Fruit fly (Drosophila melanogaster): ENCODE data around the gene CG9902.

CG9902 gene

DNA sequence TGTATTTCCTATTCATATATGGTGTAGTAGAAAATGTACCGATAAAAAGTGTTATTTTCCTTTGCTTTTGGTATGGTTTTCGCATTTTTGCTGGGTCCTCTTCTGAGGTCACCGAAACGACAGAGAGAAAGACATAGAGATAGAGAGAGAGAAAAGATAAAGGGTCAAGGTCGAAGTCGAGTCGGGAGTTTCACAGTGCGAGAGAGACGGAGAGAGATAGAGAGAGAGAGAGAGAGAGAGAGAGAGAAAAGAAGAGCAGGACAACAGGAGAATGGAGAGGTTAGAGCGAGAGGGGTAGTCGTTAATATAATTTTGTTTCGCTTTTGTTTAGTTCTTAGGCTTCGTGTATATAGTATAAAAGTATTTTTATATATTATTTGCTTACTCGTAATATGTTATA lies 14.9 kb upstream of the CG9902 start:
- TF ChIP-seq noc (tag; optimal IDR thresholded peaks at IDR 0.05), result no peak

DNA sequence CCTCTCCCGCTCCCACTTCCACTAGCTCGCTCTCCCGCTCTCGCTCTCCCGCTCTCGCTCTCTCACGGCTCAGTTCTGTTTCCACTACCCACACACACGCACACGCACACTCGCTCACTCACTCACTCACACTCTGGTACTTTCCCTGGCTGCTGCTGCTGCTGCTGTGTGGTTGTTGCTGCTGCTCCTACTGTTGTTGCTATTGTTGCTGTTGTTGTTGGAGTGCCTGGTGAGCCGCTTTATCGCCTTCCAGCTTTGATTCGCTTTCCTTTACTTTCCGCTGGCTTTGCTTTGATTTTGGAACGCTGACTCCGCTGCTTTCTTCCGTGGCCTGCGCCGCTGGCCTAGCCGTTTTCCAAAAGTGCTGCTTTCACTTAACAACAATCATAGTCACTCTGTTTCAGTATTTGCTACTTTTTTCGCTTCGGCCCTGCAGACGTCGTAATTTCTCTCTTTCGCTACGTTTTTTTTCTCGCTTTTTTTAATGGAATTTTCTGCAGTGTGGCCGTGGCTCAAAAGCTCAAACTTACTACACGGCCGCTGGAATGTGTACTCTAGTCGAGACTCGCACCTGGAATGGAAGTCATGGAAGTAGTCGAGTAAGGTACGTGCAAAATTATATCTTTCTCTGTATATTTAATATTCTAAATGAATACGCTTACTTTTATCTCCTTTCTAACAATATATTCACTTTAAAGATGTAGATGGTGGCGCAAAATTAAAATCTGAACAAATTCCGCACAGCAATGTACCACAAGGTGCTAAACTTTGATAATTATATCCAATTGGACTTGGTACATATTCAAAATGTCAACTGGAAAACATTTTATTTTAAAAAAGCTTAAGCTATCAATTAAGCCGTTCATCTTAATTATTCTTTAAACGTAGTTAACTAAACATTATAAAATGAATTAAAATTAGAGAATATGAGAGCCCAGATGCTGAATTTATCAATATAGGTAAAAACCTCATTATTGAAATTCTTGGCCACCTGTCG lies 12.5 kb upstream of the CG9902 start, which contains the start of gene Pp2B-14D:
Gene Pp2B-14D, minus strand, starts transcription at position 503 of the 997 bp plus-strand sequence.
- TF ChIP-seq noc (tag; optimal IDR thresholded peaks at IDR 0.05), result peak; percentile 44

DNA sequence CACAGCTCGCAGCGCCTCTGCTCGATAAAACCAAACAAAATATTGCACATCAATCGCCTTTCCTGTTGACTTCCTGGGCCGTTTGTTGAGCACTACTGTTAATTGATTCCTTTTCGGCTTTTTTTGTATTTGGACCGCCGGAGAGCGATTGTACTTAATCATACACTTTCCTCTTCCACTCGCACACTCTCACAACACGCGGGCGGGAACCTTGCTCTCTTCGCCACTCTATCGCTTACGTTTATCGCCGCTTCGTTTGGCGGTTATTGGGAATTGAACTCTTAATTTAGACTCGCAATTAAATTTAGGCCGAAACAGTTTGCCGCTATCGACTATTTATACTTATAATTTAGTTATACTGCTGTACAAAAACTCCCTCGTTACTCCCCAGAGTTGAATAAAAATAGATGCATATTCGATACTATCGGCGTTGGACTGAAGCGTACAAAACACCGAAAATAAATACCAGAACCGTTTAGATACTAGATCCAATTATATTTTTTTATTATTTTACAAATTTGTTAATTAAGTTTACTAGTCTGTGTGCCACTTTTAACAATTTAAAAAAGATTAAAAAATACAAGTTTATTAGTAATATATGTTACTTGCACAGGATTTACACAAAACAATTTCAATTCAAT lies 6.3 kb upstream of the CG9902 start, which contains the start of gene Arp2:
Gene Arp2, minus strand, starts transcription at position 427 of the 641 bp plus-strand sequence.
- TF ChIP-seq noc (tag; optimal IDR thresholded peaks at IDR 0.05), result no peak

DNA sequence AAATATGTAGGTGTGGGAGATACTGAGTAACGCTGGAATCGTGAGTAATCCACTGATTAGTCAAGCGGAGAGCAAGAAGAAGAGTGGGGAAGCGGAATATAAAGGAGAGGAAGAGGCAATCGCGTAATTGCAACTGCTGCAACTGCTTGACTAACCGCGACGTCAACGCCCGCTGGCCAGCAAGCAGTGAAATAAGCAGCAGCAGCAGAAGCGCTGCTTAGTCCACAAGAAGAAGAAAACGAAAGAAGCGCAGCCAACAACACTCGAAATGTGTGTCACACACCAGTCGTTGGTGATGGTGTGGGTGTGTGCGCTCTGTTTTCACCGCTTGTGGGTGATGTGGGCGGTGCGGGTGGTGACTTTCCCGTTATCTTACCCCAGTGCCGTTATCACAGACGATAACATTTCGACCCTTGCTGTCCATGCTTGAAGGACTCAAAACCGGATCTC lies 5.7 kb upstream of the CG9902 start:
- no peak for TF ChIP-seq noc (tag; optimal IDR thresholded peaks at IDR 0.05)

DNA sequence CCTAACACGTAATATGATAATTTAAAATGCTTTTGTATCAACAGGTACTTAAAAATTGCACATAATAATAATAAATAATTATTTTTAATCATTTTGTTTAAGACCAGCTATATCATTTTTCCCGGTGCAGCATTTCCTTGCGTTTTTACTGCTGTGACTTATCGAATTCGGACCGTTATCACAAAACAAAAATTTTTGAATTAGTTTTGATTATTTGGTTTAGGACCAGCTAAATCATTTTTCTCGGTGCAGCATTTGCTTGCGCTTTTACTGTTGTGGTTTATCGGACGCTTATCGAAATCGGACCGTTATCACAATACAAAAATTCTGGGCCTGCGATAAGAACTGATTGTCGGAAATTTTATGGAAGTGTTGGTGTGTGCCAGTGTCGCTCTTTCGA lies 5.2 kb upstream of the CG9902 start:
- peak; percentile 62 for TF ChIP-seq noc (tag; optimal IDR thresholded peaks at IDR 0.05)

DNA sequence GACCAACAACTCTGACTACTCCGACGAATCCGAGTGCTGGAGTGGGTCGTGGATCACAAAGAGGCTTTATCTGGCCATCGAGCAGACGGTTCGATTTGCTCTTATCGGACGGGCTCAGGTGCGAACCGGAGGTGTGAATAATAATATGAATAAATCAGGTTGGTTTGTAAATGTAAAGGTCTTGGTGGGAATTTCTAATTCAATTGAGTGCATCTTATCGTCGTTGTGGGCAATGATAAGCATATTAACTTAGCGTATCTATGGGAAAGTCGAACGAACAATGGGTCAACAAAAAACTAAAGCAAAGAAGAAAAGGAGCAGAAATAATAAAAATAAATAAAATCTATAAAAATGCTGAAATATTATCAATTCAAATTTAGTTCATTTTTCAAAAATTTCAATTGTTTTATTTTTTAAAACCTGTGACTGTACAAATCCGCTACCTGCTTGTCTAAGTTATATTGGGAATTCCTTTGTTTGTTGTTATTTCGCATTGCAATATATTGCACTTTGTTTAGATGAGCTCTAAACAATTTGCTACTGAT lies 6.4 kb downstream of the CG9902 start, which contains the start of gene CG9903:
Gene CG9903, minus strand, starts transcription at position 51 of the 545 bp plus-strand sequence.
- TF ChIP-seq noc (tag; optimal IDR thresholded peaks at IDR 0.05), result no peak

DNA sequence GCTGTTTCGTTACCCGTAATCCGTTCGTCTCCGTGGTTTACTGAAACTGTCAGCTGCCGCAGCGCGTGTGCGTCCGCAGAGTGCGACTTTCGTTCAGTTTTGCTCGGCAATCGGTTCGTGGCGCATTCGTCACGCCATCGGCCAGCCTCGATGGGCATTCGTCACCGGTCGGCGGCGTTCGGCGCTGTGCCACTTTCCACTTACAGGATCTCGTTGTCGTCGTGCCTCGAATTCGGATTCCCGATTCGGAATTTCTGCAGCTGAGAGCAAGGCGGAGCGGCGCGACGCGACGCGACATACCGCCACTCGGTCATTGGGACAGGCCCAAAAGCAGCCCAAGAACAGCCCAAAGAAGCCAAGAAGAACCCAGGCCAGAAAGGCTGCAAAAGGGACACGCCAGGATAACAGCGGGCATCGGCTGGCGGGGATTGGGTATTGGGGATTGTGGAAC lies 14.2 kb downstream of the CG9902 start, which contains the start of gene para:
Gene para, minus strand, starts transcription at position 51 of the 451 bp plus-strand sequence.
- no peak for TF ChIP-seq noc (tag; optimal IDR thresholded peaks at IDR 0.05)

DNA sequence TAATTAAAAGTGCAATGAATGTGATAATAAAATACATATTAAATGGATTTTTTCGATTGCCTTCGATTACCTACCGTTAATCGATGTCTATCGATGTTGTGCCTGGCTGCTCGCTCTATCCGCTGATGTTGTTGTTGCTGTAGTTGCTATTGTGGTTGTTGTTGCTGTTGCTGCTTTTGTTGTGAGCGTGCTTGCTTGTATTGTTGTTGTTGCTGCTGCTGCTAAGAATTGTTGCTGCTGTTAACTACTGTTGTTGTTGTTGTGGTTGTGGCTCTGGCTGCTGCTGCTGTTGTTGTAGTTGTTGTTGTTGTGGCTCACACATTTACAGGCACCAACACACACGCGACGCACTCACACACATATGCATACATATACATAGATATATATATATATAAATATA lies 20.1 kb downstream of the CG9902 start:
- TF ChIP-seq noc (tag; optimal IDR thresholded peaks at IDR 0.05), result no peak

DNA sequence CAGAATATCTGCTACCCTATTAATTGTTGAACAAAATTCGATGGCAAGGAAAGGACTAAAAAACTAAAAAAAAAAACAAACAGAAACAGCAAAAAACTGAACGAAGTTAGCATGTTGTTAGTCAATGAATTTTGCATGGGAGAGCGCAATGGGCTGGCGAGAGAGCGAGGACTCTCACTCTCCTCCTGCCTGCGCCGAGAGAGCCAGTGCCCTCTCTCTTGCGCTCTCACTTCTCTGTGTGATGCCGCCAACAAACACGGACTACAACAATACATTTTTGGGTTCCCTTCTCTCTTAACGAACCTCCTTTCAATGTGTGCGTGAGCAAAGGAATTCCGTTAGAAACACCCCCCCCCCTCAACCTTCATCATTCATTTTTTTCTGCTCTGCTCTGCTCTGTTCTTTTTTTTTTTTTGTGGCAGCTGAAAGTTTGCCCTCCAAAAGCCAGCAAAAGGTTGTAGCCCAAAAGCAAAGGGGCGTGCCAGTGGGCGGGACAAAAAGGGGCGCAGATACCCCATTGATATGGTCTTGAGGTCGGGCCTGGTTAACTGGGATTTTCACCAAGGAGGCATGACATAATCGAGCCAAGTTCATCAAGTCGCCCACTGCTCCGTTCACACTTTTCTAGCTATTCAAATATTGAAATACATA lies 21.1 kb downstream of the CG9902 start:
- TF ChIP-seq noc (tag; optimal IDR thresholded peaks at IDR 0.05), result no peak

DNA sequence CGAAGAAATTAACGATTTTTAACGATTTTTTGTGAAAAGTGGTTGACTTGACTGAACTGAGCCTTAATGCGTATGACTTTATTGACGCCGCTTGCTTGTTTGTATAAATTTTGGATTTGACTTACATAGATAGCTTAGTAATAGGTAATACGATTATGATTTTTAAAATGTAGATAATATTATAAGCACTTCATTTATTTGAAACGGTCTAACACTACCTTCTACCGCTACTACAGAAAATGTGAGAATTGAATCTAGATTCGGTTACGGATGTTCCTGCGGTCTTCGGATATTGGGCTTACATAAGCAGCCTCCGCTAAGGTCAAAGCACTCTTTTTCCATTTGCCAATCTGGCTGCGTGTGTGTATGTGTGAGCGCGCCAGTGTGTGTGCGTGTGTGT lies 22.0 kb downstream of the CG9902 start, which contains the start of gene Cnx14D:
Gene Cnx14D, minus strand, starts transcription at position 101 of the 400 bp plus-strand sequence.
- no peak for TF ChIP-seq noc (tag; optimal IDR thresholded peaks at IDR 0.05)
